Worm (Caenorhabditis elegans): ENCODE results near the gene C28H8.7.

DNA sequence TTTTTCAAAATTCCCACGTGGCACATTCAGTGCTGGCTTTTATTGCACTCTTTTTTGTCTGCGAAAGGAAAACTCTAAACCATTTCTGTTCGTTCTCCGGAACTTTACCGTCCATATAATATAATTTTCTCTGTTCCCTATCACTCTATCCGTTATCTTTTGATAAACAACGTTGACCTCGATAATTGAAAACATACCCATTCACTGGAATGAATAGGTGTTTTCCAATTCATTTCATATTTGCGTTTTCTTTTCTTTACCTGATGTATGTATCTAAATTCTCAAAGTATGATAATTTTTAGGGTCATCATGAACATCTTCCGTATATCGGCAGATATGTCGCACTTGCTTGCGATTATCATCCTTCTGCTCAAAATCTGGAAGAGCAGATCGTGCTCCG lies 20.0 kb upstream of the C28H8.7 start, which contains the start of gene erd-2.2:
- TF ChIP-seq ztf-16 (tag; optimal IDR thresholded peaks at IDR 0.05) (no peak), ref-2 (tag; optimal IDR thresholded peaks at IDR 0.05) (no peak)
